Worm (Caenorhabditis elegans) whole organism, mixed stage, embryonic: Measurements from ENCODE around the gene R10E9.4.
A peak's percentile ranks its signal among the peaks of the same experiment; 100 is the strongest.

ENCODE experiments used
- M03D4.4 ChIP-seq: sonication (generic microtip); optimal IDR thresholded peaks from 2 replicates; lab custom pipeline; 2017; ENCODE audit warnings: mild to moderate bottlenecking, missing genetic modification characterization, missing compliant biosample characterization
- bed-3 ChIP-seq: fragments of 200-800 bp; sonication (Bioruptor generic); optimal IDR thresholded peaks from 3 replicates; lab custom pipeline; 2018; ENCODE audit warnings: mild to moderate bottlenecking, missing genetic modification characterization, moderate library complexity, missing compliant biosample characterization
- blmp-1 ChIP-seq: fragments of 150-350 bp; optimal IDR thresholded peaks from 2 replicates; lab custom pipeline; 2014; ENCODE audit warnings: missing biosample characterization, missing genetic modification characterization
- ceh-39 ChIP-seq: fragments of 150-350 bp; optimal IDR thresholded peaks from 2 replicates; lab custom pipeline; 2014; ENCODE audit warnings: missing biosample characterization, missing genetic modification characterization
- ceh-43 ChIP-seq: fragments of 200-800 bp; sonication (Bioruptor generic); optimal IDR thresholded peaks from 2 replicates; lab custom pipeline; 2018; ENCODE audit warnings: mild to moderate bottlenecking, missing genetic modification characterization, moderate library complexity, missing compliant biosample characterization
- ceh-83 ChIP-seq: fragments of 200-800 bp; sonication (Bioruptor generic); optimal IDR thresholded peaks from 2 replicates; lab custom pipeline; 2018; ENCODE audit warnings: mild to moderate bottlenecking, missing genetic modification characterization, missing compliant biosample characterization
- ces-1 ChIP-seq: fragments of 150-350 bp; optimal IDR thresholded peaks from 2 replicates; lab custom pipeline; 2014; ENCODE audit warnings: missing biosample characterization, missing genetic modification reagents, missing genetic modification characterization
- cnd-1 ChIP-seq: fragments of 200-800 bp; sonication (Bioruptor generic); optimal IDR thresholded peaks from 2 replicates; lab custom pipeline; 2018; ENCODE audit warnings: mild to moderate bottlenecking, missing genetic modification characterization, missing compliant biosample characterization
- drap-1 ChIP-seq: fragments of 200-800 bp; sonication (Bioruptor generic); optimal IDR thresholded peaks from 3 replicates; lab custom pipeline; 2018; ENCODE audit warnings: mild to moderate bottlenecking, missing genetic modification characterization, missing compliant biosample characterization
- elt-1 ChIP-seq: sonication (generic microtip); optimal IDR thresholded peaks from 2 replicates; lab custom pipeline; 2017; ENCODE audit warnings: missing genetic modification characterization, mild to moderate bottlenecking, missing compliant biosample characterization, antibody characterized with exemption, moderate library complexity, borderline replicate concordance; ENCODE audit not compliant: insufficient read depth
- elt-3 ChIP-seq: fragments of 150-350 bp; optimal IDR thresholded peaks from 2 replicates; lab custom pipeline; 2014; ENCODE audit warnings: missing biosample characterization, missing genetic modification characterization
- flh-1 ChIP-seq: fragments of 200-800 bp; sonication (Bioruptor generic); optimal IDR thresholded peaks from 2 replicates; lab custom pipeline; 2018; ENCODE audit warnings: mild to moderate bottlenecking, missing genetic modification characterization, moderate library complexity, missing compliant biosample characterization
- ham-2 ChIP-seq: fragments of 200-800 bp; sonication (Bioruptor generic); optimal IDR thresholded peaks from 2 replicates; lab custom pipeline; 2018; ENCODE audit warnings: mild to moderate bottlenecking, missing genetic modification characterization, missing compliant biosample characterization
- hlh-1 ChIP-seq: fragments of 150-350 bp; optimal IDR thresholded peaks from 2 replicates; lab custom pipeline; 2014; ENCODE audit warnings: missing biosample characterization, missing genetic modification reagents, missing genetic modification characterization
- lin-13 ChIP-seq: fragments of 150-350 bp; optimal IDR thresholded peaks from 2 replicates; lab custom pipeline; 2014; ENCODE audit warnings: missing biosample characterization, missing genetic modification characterization
- lin-32 ChIP-seq: fragments of 200-800 bp; sonication (Bioruptor generic); optimal IDR thresholded peaks from 2 replicates; lab custom pipeline; 2018; ENCODE audit warnings: mild to moderate bottlenecking, missing genetic modification characterization, missing compliant biosample characterization
- lsy-2 ChIP-seq: fragments of 150-350 bp; optimal IDR thresholded peaks from 2 replicates; lab custom pipeline; 2014; ENCODE audit warnings: missing biosample characterization, missing genetic modification characterization
- mab-5 ChIP-seq: fragments of 150-350 bp; optimal IDR thresholded peaks from 2 replicates; lab custom pipeline; 2014; ENCODE audit warnings: missing biosample characterization, missing genetic modification characterization
- mep-1 ChIP-seq: fragments of 150-350 bp; optimal IDR thresholded peaks from 2 replicates; lab custom pipeline; 2017; ENCODE audit warnings: missing biosample characterization, missing genetic modification reagents, missing genetic modification characterization, inconsistent platforms
- mls-2 ChIP-seq: sonication (generic microtip); optimal IDR thresholded peaks from 2 replicates; lab custom pipeline; 2016; ENCODE audit warnings: mild to moderate bottlenecking, missing genetic modification characterization, moderate library complexity, missing compliant biosample characterization
- nhr-2 ChIP-seq: fragments of 150-350 bp; optimal IDR thresholded peaks from 2 replicates; lab custom pipeline; 2014; ENCODE audit warnings: missing biosample characterization, missing genetic modification characterization
- nhr-28 ChIP-seq: fragments of 150-350 bp; optimal IDR thresholded peaks from 2 replicates; lab custom pipeline; 2014; ENCODE audit warnings: missing biosample characterization, missing genetic modification characterization
- sem-2 ChIP-seq: fragments of 200-800 bp; sonication (Bioruptor generic); optimal IDR thresholded peaks from 2 replicates; lab custom pipeline; 2018; ENCODE audit warnings: mild to moderate bottlenecking, missing genetic modification characterization, missing compliant biosample characterization
- sptf-1 ChIP-seq: sonication (generic microtip); optimal IDR thresholded peaks from 2 replicates; lab custom pipeline; 2017; ENCODE audit warnings: mild to moderate bottlenecking, missing genetic modification characterization, moderate library complexity, missing compliant biosample characterization
- tbx-8 ChIP-seq: fragments of 200-800 bp; sonication (Bioruptor generic); optimal IDR thresholded peaks from 2 replicates; lab custom pipeline; 2018; ENCODE audit warnings: mild to moderate bottlenecking, missing genetic modification characterization, moderate library complexity, missing compliant biosample characterization
- unc-120 ChIP-seq: sonication (generic microtip); optimal IDR thresholded peaks from 2 replicates; lab custom pipeline; 2017; ENCODE audit warnings: missing genetic modification characterization, missing compliant biosample characterization; ENCODE audit not compliant: poor library complexity, severe bottlenecking
- zip-8 ChIP-seq: fragments of 150-350 bp; optimal IDR thresholded peaks from 2 replicates; lab custom pipeline; 2014; ENCODE audit warnings: missing biosample characterization, missing genetic modification characterization
- ztf-11 ChIP-seq: fragments of 150-350 bp; optimal IDR thresholded peaks from 2 replicates; lab custom pipeline; 2014; ENCODE audit warnings: missing biosample characterization, missing genetic modification characterization

Gene R10E9.4

ce11 chrIII:3975008-3975407, 2.4 kb upstream of the R10E9.4 start:
- TF ChIP-seq cnd-1 (tag; lab: Kevin White, UChicago) = no peak
- TF ChIP-seq M03D4.4 (tag; lab: Kevin White, UChicago) = no peak
- TF ChIP-seq sptf-1 (tag; lab: Kevin White, UChicago) = no peak
- no peak for TF ChIP-seq elt-3
- TF ChIP-seq mep-1 (tag; lab: Kevin White, UChicago) = no peak
- no peak for TF ChIP-seq lsy-2 (tag; lab: Kevin White, UChicago)
- TF ChIP-seq sem-2 = no peak
- no peak for TF ChIP-seq ceh-39 (tag; lab: Kevin White, UChicago)
- TF ChIP-seq flh-1 = no peak
- TF ChIP-seq zip-8 (tag; lab: Kevin White, UChicago) = no peak
- no peak for TF ChIP-seq lin-13 (tag; lab: Kevin White, UChicago)
- TF ChIP-seq ztf-11 (tag; lab: Kevin White, UChicago) = no peak
- TF ChIP-seq unc-120 (tag; lab: Kevin White, UChicago) = no peak
- no peak for TF ChIP-seq lin-32 (GFP tag; lab: Kevin White, UChicago)
- no peak for TF ChIP-seq nhr-2 (tag; lab: Kevin White, UChicago)
- no peak for TF ChIP-seq bed-3 (GFP tag; lab: Kevin White, UChicago)
- no peak for TF ChIP-seq tbx-8 (GFP tag; lab: Kevin White, UChicago)

- TF ChIP-seq ceh-43 (no peak), elt-1 (no peak), flh-1 (no peak), zip-8 (tag; lab: Kevin White, UChicago) (no peak), nhr-28 (tag; lab: Kevin White, UChicago) (no peak), lin-32 (GFP tag; lab: Kevin White, UChicago) (no peak), sptf-1 (tag; lab: Kevin White, UChicago) (no peak)
- TF ChIP-seq, all 35 proteins: peak for 0
These were observed 1.9 kb upstream of the R10E9.4 start for ce11 chrIII:3974503-3974902.

ce11 chrIII:3970395-3970794, 2.2 kb downstream of the R10E9.4 start:
- no peak for TF ChIP-seq cnd-1 (tag; lab: Kevin White, UChicago)
- peak; percentile 97 for TF ChIP-seq ces-1 (GFP tag; lab: Kevin White, UChicago)

DNA sequence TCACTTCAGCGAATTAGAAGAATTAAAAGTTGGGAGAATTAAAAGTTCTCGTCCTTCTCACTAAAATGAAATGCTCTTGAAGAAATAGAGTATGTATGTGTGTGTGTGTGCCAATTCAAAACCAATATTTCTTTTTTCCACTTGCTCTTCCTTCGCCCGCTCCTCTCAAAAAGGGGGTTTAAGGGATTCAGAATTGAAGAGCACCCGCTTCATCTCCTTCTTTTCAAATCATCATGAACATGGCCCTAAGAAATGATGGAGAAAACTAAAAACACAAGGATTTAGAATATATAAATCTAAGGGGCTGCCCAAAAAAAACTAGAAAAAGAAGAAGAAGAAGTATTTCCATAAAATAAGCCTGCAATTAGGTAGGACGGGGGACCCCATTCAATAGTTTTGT, 3.5 kb downstream of the R10E9.4 start:
- TF ChIP-seq hlh-1 (no peak), sem-2 (no peak), nhr-28 (tag; lab: Kevin White, UChicago) (no peak), mls-2 (tag; lab: Kevin White, UChicago) (no peak), ceh-39 (tag; lab: Kevin White, UChicago) (no peak), mab-5 (tag; lab: Kevin White, UChicago) (no peak), ham-2 (no peak)

DNA sequence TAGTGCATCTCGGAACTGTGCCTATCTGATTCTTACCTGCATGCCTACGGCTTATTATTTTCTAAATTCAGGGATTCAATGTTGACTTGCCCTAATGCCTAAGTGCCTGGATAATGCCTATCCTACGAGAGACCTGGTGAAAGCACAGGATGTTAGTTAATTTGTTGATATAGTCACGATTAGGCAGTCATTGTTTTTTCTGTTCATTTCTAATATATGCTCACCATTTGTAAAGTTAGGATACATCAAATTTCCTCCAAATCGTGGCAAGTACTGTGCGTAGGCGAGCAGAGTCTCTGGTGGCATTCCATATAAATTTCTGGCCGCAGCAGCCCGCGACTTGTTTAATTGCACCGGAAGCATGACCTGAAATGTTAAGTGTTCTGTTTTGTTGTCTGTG, 6.4 kb downstream of the R10E9.4 start:
- TF ChIP-seq drap-1 (GFP tag; lab: Kevin White, UChicago) (no peak), blmp-1 (tag; lab: Kevin White, UChicago) (no peak), ztf-11 (tag; lab: Kevin White, UChicago) (no peak), ceh-83 (GFP tag; lab: Kevin White, UChicago) (no peak), hlh-1 (no peak)

ce11 chrIII:3964237-3964636, 8.3 kb downstream of the R10E9.4 start, which contains the start of gene R10E9.2:
TSS of gene R10E9.2 (minus strand) at chrIII:3964337.
- TF ChIP-seq drap-1 (GFP tag; lab: Kevin White, UChicago) (no peak), sptf-1 (tag; lab: Kevin White, UChicago) (no peak), mls-2 (tag; lab: Kevin White, UChicago) (no peak), ztf-11 (tag; lab: Kevin White, UChicago) (no peak), ces-1 (GFP tag; lab: Kevin White, UChicago) (no peak)

DNA sequence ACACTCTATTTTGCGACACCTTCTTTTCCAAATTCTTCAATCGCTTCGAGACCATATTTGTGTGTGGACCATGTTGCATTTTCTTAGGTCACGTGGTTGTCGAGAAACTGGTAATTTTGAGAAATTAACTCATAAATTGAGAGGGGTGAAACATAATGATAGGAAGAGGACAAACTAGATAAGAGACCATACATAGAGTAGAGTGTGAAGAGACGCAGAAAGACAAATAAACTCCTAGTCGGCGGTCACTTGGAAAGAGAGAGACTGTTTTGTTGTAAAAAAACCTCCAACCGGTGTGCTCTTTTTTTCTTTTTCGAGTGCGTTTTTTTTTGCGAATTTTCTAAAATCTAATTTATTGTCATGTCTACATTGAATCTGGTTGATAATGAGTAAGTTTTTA, 12.6 kb downstream of the R10E9.4 start, which contains the start of gene R10E9.3:
Gene R10E9.3 (plus strand): TSS at position 235 of the 400 bp plus-strand sequence.
- no peak for TF ChIP-seq lin-13 (tag; lab: Kevin White, UChicago)
